Fruit fly (Drosophila melanogaster): Measurements from ENCODE around the gene CG13884.

DNA sequence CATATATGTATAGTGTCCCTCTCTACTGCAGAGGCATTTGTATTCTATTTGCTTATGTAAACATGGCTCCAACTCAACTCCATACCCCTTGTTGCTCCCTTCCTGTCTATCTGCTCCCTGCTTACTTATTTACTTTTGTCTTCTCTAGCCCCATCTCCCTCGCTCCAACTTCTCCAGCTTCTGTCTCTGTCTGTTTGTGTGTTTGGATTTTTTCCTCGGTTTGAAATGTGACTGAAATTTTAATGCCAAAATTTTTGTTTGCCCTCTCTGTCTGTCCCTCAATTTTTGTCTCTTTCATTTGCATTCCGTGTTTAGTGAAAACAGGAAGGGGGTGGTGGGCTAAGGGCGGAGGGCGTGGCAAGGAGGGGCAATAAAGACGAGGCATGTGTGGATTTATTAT is 43.6 kb upstream of the CG13884 start:
- TF ChIP-seq CTCF (optimal IDR thresholded peaks at IDR 0.05) (no peak), CG8478 (optimal IDR thresholded peaks at IDR 0.05) (no peak)

Data from S2 (cell line).